Fruit fly (Drosophila melanogaster): ENCODE measurements around the gene CG8952.
A peak's percentile ranks its signal among the peaks of the same experiment; 100 is the strongest.

CG8952 gene

dm6 chrX:15788235-15789187, 22.3 kb upstream of the CG8952 start, which contains the start of gene Rhp (continued):
- TF ChIP-seq CG31627 (GFP tag; optimal IDR thresholded peaks at IDR 0.05) (no peak), CG10669 (GFP tag; optimal IDR thresholded peaks at IDR 0.05) (peak; percentile 76), CG6854 (GFP tag; optimal IDR thresholded peaks at IDR 0.05) (peak; percentile 83), lz (GFP tag; optimal IDR thresholded peaks at IDR 0.05) (peak; percentile 40), CG6163 (GFP tag; IDR thresholded peaks at IDR 0.05) (peak; percentile 34; the same call in 2 of the 3 replicates), achi (GFP tag; optimal IDR thresholded peaks at IDR 0.05) (peak; percentile 31), Smox (GFP tag; optimal IDR thresholded peaks at IDR 0.05) (peak; percentile 56), OdsH (GFP tag; optimal IDR thresholded peaks at IDR 0.05) (peak; percentile 56), Eip75B (GFP tag; optimal IDR thresholded peaks at IDR 0.05) (peak; percentile 40), dsx (GFP tag; optimal IDR thresholded peaks at IDR 0.05; ENCODE audit: poor library complexity, severe bottlenecking) (peak; percentile 47), topi (GFP tag; optimal IDR thresholded peaks at IDR 0.05) (peak; percentile 46), ss (GFP tag; optimal IDR thresholded peaks at IDR 0.05) (peak in 1 of 2 experiments; percentile 65), Gug (GFP tag; IDR thresholded peaks at IDR 0.05) (no peak)

dm6 chrX:15786242-15786641, 20.0 kb upstream of the CG8952 start:
- no peak for TF ChIP-seq CG8632 (GFP tag; optimal IDR thresholded peaks at IDR 0.05)
- peak; percentile 11 for TF ChIP-seq CG1621 (tag; optimal IDR thresholded peaks at IDR 0.05)
- no peak for TF ChIP-seq vri (GFP tag; optimal IDR thresholded peaks at IDR 0.05)

- TF ChIP-seq CG31627 (GFP tag; optimal IDR thresholded peaks at IDR 0.05) (no peak), CG7368 (GFP tag; optimal IDR thresholded peaks at IDR 0.05) (no peak), CG15336 (GFP tag; IDR thresholded peaks at IDR 0.05) (no peak), CG11294 (GFP tag; IDR thresholded peaks at IDR 0.05) (no peak), esn (GFP tag; optimal IDR thresholded peaks at IDR 0.05) (peak; percentile 9), achi (GFP tag; optimal IDR thresholded peaks at IDR 0.05) (peak; percentile 25), Blimp-1 (GFP tag; optimal IDR thresholded peaks at IDR 0.05) (peak; percentile 80), CG11902 (GFP tag; optimal IDR thresholded peaks at IDR 0.05) (no peak), vri (GFP tag; optimal IDR thresholded peaks at IDR 0.05) (peak; percentile 94)
Observed at dm6 chrX:15785429-15786239, 19.4 kb upstream of the CG8952 start, which contains the start of the genes Paf-AHalpha and mRpS30. Gene Paf-AHalpha (minus strand): TSS chrX:15785583. Gene mRpS30 (plus strand): TSS chrX:15786047.

- TF ChIP-seq fd59A (GFP tag; optimal IDR thresholded peaks at IDR 0.05): no peak
- TF ChIP-seq CG6854 (GFP tag; optimal IDR thresholded peaks at IDR 0.05): no peak
- no peak for TF ChIP-seq Gug (GFP tag; IDR thresholded peaks at IDR 0.05)
- no peak for TF ChIP-seq Ets21C (GFP tag; optimal IDR thresholded peaks at IDR 0.05)
- no peak for TF ChIP-seq acj6 (GFP tag; optimal IDR thresholded peaks at IDR 0.05)
- TF ChIP-seq fd85E (GFP tag; optimal IDR thresholded peaks at IDR 0.05): no peak
- no peak for TF ChIP-seq Sox15 (GFP tag; optimal IDR thresholded peaks at IDR 0.05)
- no peak for TF ChIP-seq Hr4 (GFP tag; optimal IDR thresholded peaks at IDR 0.05)
- no peak for TF ChIP-seq Blimp-1 (GFP tag; optimal IDR thresholded peaks at IDR 0.05)
- no peak for TF ChIP-seq CG10631 (GFP tag; optimal IDR thresholded peaks at IDR 0.05)
- no peak for TF ChIP-seq CG6163 (GFP tag; IDR thresholded peaks at IDR 0.05)
- TF ChIP-seq salr (GFP tag; optimal IDR thresholded peaks at IDR 0.05): no peak
- TF ChIP-seq CG3919 (GFP tag; optimal IDR thresholded peaks at IDR 0.05): no peak
- no peak for TF ChIP-seq dac (GFP tag; optimal IDR thresholded peaks at IDR 0.05)
- no peak for TF ChIP-seq spab (GFP tag; optimal IDR thresholded peaks at IDR 0.05)
- TF ChIP-seq CG8319 (GFP tag; optimal IDR thresholded peaks at IDR 0.05): no peak
- TF ChIP-seq CG15336 (GFP tag; IDR thresholded peaks at IDR 0.05): no peak
- no peak for TF ChIP-seq CG6792 (GFP tag; optimal IDR thresholded peaks at IDR 0.05)
Observed at dm6 chrX:15783610-15784009, 17.4 kb upstream of the CG8952 start, which contains the start of gene Efhc1.1. Gene Efhc1.1 (minus strand): TSS chrX:15783710.

Data from whole organism, prepupa.